Worm (Caenorhabditis elegans): ENCODE data around the gene F14H12.7.

The F14H12.7 gene

ce11 chrX:4322847-4323455, 39.5 kb downstream of the F14H12.7 start:
- TF ChIP-seq elt-1 (tag; optimal IDR thresholded peaks at IDR 0.05; ENCODE audit: borderline replicate concordance, insufficient read depth), result no peak
- TF ChIP-seq ceh-83 (GFP tag; optimal IDR thresholded peaks at IDR 0.05), result no peak
- no peak for TF ChIP-seq blmp-1 (tag; optimal IDR thresholded peaks at IDR 0.05)
- TF ChIP-seq bed-3 (GFP tag; optimal IDR thresholded peaks at IDR 0.05), result no peak
- no peak for TF ChIP-seq M03D4.4 (tag; optimal IDR thresholded peaks at IDR 0.05)
- TF ChIP-seq ces-1 (GFP tag; optimal IDR thresholded peaks at IDR 0.05), result peak; percentile 41
- no peak for TF ChIP-seq tbx-8 (GFP tag; optimal IDR thresholded peaks at IDR 0.05)
- no peak for TF ChIP-seq nhr-12 (tag; optimal IDR thresholded peaks at IDR 0.05)
- no peak for TF ChIP-seq mep-1 (tag; optimal IDR thresholded peaks at IDR 0.05)

ce11 chrX:4320563-4320962, 41.9 kb downstream of the F14H12.7 start, which contains the start of gene dop-6:
Gene dop-6 (plus strand): TSS chrX:4320863.
- no peak for TF ChIP-seq ceh-43 (GFP tag; optimal IDR thresholded peaks at IDR 0.05)
- no peak for TF ChIP-seq ham-2 (GFP tag; optimal IDR thresholded peaks at IDR 0.05)
- no peak for TF ChIP-seq nhr-76 (tag; optimal IDR thresholded peaks at IDR 0.05)
- no peak for TF ChIP-seq lin-32 (GFP tag; optimal IDR thresholded peaks at IDR 0.05)
- no peak for TF ChIP-seq ceh-39 (tag; optimal IDR thresholded peaks at IDR 0.05)
- TF ChIP-seq sptf-1 (tag; optimal IDR thresholded peaks at IDR 0.05), result no peak
- TF ChIP-seq blmp-1 (tag; optimal IDR thresholded peaks at IDR 0.05), result no peak
- no peak for TF ChIP-seq elt-1 (tag; optimal IDR thresholded peaks at IDR 0.05; ENCODE audit: borderline replicate concordance, insufficient read depth)
- no peak for TF ChIP-seq unc-120 (tag; optimal IDR thresholded peaks at IDR 0.05; ENCODE audit: poor library complexity, severe bottlenecking)
- no peak for TF ChIP-seq nhr-2 (tag; optimal IDR thresholded peaks at IDR 0.05)
- no peak for TF ChIP-seq sem-2 (GFP tag; optimal IDR thresholded peaks at IDR 0.05)
- TF ChIP-seq flh-1 (GFP tag; optimal IDR thresholded peaks at IDR 0.05), result no peak
- TF ChIP-seq nhr-237 (tag; optimal IDR thresholded peaks at IDR 0.05), result no peak
- no peak for TF ChIP-seq elt-3 (tag; optimal IDR thresholded peaks at IDR 0.05)
- TF ChIP-seq mep-1 (tag; optimal IDR thresholded peaks at IDR 0.05), result no peak
- TF ChIP-seq drap-1 (GFP tag; optimal IDR thresholded peaks at IDR 0.05), result no peak
- no peak for TF ChIP-seq ces-1 (GFP tag; optimal IDR thresholded peaks at IDR 0.05)
- TF ChIP-seq M03D4.4 (tag; optimal IDR thresholded peaks at IDR 0.05), result no peak
- TF ChIP-seq snpc-4 (tag; optimal IDR thresholded peaks at IDR 0.05), result no peak

DNA sequence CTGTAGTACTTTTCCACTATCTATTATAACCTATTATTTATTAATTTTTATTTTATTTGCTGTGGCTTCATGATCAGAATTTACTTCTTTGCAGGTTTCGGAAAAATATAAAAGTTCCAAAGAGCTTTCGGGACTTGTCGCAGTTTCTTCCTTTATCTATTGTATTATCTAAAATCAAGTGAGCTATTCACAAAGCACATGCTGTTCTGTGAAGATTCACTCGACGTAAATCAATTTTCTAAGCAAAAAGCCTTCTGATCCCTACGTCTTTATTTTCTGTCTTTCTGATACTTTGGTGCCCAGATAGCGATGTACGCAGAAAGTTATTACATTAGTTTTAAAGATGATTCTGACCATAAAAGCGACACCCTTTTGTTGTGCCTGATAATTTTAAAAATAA, 45.3 kb downstream of the F14H12.7 start:
- TF ChIP-seq zip-8 (tag; optimal IDR thresholded peaks at IDR 0.05) (no peak), ces-1 (GFP tag; optimal IDR thresholded peaks at IDR 0.05) (peak; percentile 37)

- TF ChIP-seq ces-1 (GFP tag; optimal IDR thresholded peaks at IDR 0.05) (peak; percentile 82), elt-1 (tag; optimal IDR thresholded peaks at IDR 0.05; ENCODE audit: borderline replicate concordance, insufficient read depth) (no peak)
These were observed 47.5 kb downstream of the F14H12.7 start for ce11 chrX:4314939-4315338.
